Worm (Caenorhabditis elegans) whole organism, L1 larva: Measurements from ENCODE around the gene T08A11.1.

Source experiments
- ama-1 ChIP-seq: fragments of 150-350 bp; optimal IDR thresholded peaks from 2 replicates; lab custom pipeline; 2014
- lin-14 ChIP-seq: fragments of 200-800 bp; sonication (Bioruptor generic); optimal IDR thresholded peaks from 2 replicates; lab custom pipeline; 2018; ENCODE audit warnings: mild to moderate bottlenecking, missing genetic modification characterization, moderate library complexity, missing compliant biosample characterization
- nhr-77 ChIP-seq: fragments of 150-350 bp; optimal IDR thresholded peaks from 2 replicates; lab custom pipeline; 2014; ENCODE audit warnings: missing biosample characterization, missing genetic modification characterization
- snpc-4 ChIP-seq: fragments of 150-350 bp; optimal IDR thresholded peaks from 2 replicates; lab custom pipeline; 2014; ENCODE audit warnings: missing biosample characterization, missing genetic modification characterization

DNA sequence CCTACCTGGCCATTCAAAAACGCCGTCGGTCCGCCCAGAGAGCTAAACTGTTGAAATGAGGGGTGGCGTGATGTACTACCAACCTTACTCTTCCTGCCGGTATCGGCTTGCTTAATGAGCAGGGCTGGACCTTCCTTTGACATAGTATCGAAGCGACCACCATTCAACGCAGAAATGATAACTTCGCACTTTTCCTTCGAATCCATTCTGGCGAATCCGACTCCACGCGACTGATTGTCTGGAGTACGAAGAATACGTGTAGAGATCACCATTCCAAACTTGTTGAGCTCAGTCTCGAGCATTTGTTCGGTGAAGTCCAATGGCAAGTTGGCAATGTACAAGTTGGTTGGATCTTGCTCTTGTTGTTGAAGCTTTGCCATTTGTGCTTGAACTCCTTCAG lies 15.3 kb upstream of the T08A11.1 start:
- TF ChIP-seq ama-1 = no peak
- TF ChIP-seq nhr-77 (tag; lab: Kevin White, UChicago) = no peak
- TF ChIP-seq snpc-4 (tag; lab: Kevin White, UChicago) = no peak
- no peak for TF ChIP-seq lin-14 (GFP tag; lab: Kevin White, UChicago)
